Worm (Caenorhabditis elegans) whole organism, L4 larva: ENCODE results near the gene mvk-1.

Experiments
- Y48G9A.11 ChIP-seq: fragments of 200-800 bp; sonication (Bioruptor generic); IDR thresholded peaks from 2 replicates; pipeline ENCODE4 v1.3.6; 2022; ENCODE audit warnings: missing genetic modification reagents, missing genetic modification characterization, missing compliant biosample characterization
- Y5F2A.4 ChIP-seq: fragments of 200-800 bp; sonication (Bioruptor generic); optimal IDR thresholded peaks from 2 replicates; lab custom pipeline; 2018; ENCODE audit warnings: mild to moderate bottlenecking, missing genetic modification characterization, missing compliant biosample characterization
- ama-1 ChIP-seq: fragments of 150-350 bp; optimal IDR thresholded peaks from 2 replicates; lab custom pipeline; 2014; ENCODE audit warnings: inconsistent platforms, mixed read lengths
- ceh-32 ChIP-seq: sonication (generic microtip); optimal IDR thresholded peaks from 2 replicates; lab custom pipeline; 2016; ENCODE audit warnings: mild to moderate bottlenecking, missing genetic modification characterization, missing compliant biosample characterization; ENCODE audit not compliant: poor library complexity
- daf-16 ChIP-seq, 3 experiments: sonication (generic microtip); optimal IDR thresholded peaks; 2 replicates each; lab custom pipeline; 2016 to 2017; ENCODE audit warnings: missing genetic modification characterization in 3 of 3, missing genetic modification reagents in 3 of 3, mild to moderate bottlenecking in 2 of 3, missing compliant biosample characterization in 2 of 3, missing biosample characterization in 1 of 3, moderate library complexity in 1 of 3
- madf-9 ChIP-seq: fragments of 200-800 bp; sonication (Bioruptor generic); conservative IDR thresholded peaks from 2 replicates; pipeline ENCODE4 v1.3.6; 2022; ENCODE audit warnings: missing genetic modification reagents, missing genetic modification characterization, missing compliant biosample characterization
- pha-4 ChIP-seq, 2 experiments: fragments of 150-350 bp in 1 of 2; fragments of 200-800 bp in 1 of 2; sonication (Bioruptor generic) in 1 of 2; IDR thresholded peaks in 1 of 2; optimal IDR thresholded peaks in 1 of 2; 2 replicates each; pipeline versions ENCODE4 v1.3.6 to Lab custom; 2014 to 2022; ENCODE audit warnings: missing genetic modification characterization in 2 of 2, missing genetic modification reagents in 2 of 2, missing biosample characterization in 1 of 2, missing compliant biosample characterization in 1 of 2
- sdz-12 ChIP-seq: fragments of 200-800 bp; sonication (Bioruptor generic); optimal IDR thresholded peaks from 2 replicates; lab custom pipeline; 2018; ENCODE audit warnings: mild to moderate bottlenecking, missing genetic modification characterization, missing compliant biosample characterization
- snpc-4 ChIP-seq: fragments of 150-350 bp; optimal IDR thresholded peaks from 2 replicates; lab custom pipeline; 2014; ENCODE audit warnings: missing biosample characterization, missing genetic modification characterization
- spr-1 ChIP-seq: sonication (generic microtip); optimal IDR thresholded peaks from 2 replicates; lab custom pipeline; 2016; ENCODE audit warnings: mild to moderate bottlenecking, missing genetic modification characterization, missing compliant biosample characterization
- tra-1 ChIP-seq: fragments of 200-800 bp; sonication (Bioruptor generic); IDR thresholded peaks from 2 replicates; pipeline ENCODE4 v1.3.6; 2022; ENCODE audit warnings: missing genetic modification reagents, missing genetic modification characterization, missing compliant biosample characterization
- unc-130 ChIP-seq: sonication (generic microtip); optimal IDR thresholded peaks from 2 replicates; lab custom pipeline; 2016; ENCODE audit warnings: missing genetic modification reagents, missing genetic modification characterization, missing compliant biosample characterization
- vab-7 ChIP-seq: fragments of 200-800 bp; sonication (Bioruptor generic); IDR thresholded peaks from 2 replicates; pipeline ENCODE4 v1.3.6; 2022; ENCODE audit warnings: missing genetic modification reagents, missing genetic modification characterization, missing compliant biosample characterization

- TF ChIP-seq pha-4 (GFP tag; IDR thresholded peaks at IDR 0.05; lab: Robert Waterston, UW), result no peak
- no peak for TF ChIP-seq pha-4 (tag; optimal IDR thresholded peaks at IDR 0.05; lab: Kevin White, UChicago)
- no peak for TF ChIP-seq tra-1 (GFP tag; lab: Robert Waterston, UW)
- TF ChIP-seq Y5F2A.4 (GFP tag; lab: Kevin White, UChicago), result no peak
- TF ChIP-seq spr-1 (tag; lab: Kevin White, UChicago), result no peak
- no peak for TF ChIP-seq unc-130
- no peak for TF ChIP-seq sdz-12
- no peak for TF ChIP-seq Y48G9A.11 (GFP tag; lab: Robert Waterston, UW)
- no peak for TF ChIP-seq madf-9
- TF ChIP-seq snpc-4 (tag; lab: Kevin White, UChicago), result no peak
- no peak for TF ChIP-seq vab-7 (GFP tag; lab: Robert Waterston, UW)
- TF ChIP-seq ama-1, result no peak
- TF ChIP-seq ceh-32 (tag; lab: Kevin White, UChicago), result no peak
- TF ChIP-seq daf-16 (GFP tag; optimal IDR thresholded peaks at IDR 0.05; lab: Kevin White, UChicago), result no peak
- TF ChIP-seq daf-16 (tag; optimal IDR thresholded peaks at IDR 0.05; lab: Kevin White, UChicago), result no peak
These were observed 2.4 kb upstream of the mvk-1 start for ce11 chrIII:6138457-6138856.
